Fruit fly (Drosophila melanogaster) Kc167 (cell line): ENCODE results near the gene dnc.

Experiments used
- h ChIP-seq: fragments of >200 bp; optimal IDR thresholded peaks from 3 replicates; lab custom pipeline; 2018; ENCODE audit warnings: missing external identifiers
- psq ChIP-seq: fragments of >200 bp; optimal IDR thresholded peaks from 2 replicates; lab custom pipeline; 2017; ENCODE audit warnings: missing external identifiers

- no peak for TF ChIP-seq h
- TF ChIP-seq psq (lab: Kevin White, UChicago): no peak
Observed at dm6 chrX:3366884-3367669, 190.8 kb downstream of the dnc start.
